Fruit fly (Drosophila melanogaster): ENCODE data around the gene CG18581.

Gene CG18581

DNA sequence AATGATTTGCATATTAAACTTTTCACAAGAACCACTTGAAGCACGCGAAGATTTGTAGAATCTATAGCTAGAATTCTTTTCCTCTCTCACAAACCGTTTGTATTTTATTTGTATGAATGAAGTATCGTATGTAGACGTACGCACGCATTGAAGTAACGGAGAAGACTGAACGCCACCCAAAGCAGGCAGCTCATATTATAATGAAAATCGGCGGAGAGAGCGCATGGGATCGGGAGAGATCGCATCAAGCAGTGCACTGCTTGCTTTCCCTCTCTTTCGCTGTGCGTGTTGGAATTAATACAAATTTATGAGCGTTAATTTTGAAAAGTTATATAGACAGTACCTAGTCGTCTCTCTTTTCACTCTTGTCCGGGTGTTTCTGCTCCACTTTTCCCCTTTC, 29.3 kb upstream of the CG18581 start:
- TF ChIP-seq Vsx2 (GFP tag; optimal IDR thresholded peaks at IDR 0.05; ENCODE audit: partially characterized antibody) (peak; percentile 9), CG9705 (GFP tag; optimal IDR thresholded peaks at IDR 0.05) (no peak), usp (GFP tag; optimal IDR thresholded peaks at IDR 0.05) (no peak), foxo (GFP tag; optimal IDR thresholded peaks at IDR 0.05) (no peak), sage (GFP tag; optimal IDR thresholded peaks at IDR 0.05) (no peak), pan (optimal IDR thresholded peaks at IDR 0.05) (no peak), fru (GFP tag; optimal IDR thresholded peaks at IDR 0.05) (peak; percentile 60), rgr (GFP tag; optimal IDR thresholded peaks at IDR 0.05) (no peak), br (GFP tag; optimal IDR thresholded peaks at IDR 0.05) (no peak), N (GFP tag; optimal IDR thresholded peaks at IDR 0.05) (no peak), dl (GFP tag; optimal IDR thresholded peaks at IDR 0.05; ENCODE audit: insufficient read depth in 1 of 2, partially characterized antibody in 2 of 2) (peak in 1 of 2 experiments; percentile 35), Myc (optimal IDR thresholded peaks at IDR 0.05) (peak; percentile 5), Dif (GFP tag; optimal IDR thresholded peaks at IDR 0.05; ENCODE audit: partially characterized antibody) (peak; percentile 65)

DNA sequence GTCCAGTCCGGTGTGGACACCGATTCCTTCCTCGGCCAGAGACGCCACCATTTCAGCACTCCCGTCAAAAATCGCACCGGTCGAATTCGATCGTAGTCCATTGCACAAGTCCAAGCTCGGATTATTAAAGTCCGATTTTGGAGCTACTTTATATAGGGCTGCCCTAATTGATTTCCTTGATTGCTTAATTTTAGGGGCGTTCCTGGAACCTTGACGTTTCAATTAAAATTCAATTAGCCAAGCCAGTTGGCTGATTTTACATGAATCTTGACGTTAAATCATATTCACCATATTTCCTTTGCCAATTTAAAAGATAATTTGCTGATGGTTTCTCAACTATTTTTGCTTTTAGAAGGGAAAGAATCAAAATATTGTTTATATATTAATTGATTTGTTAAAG, 28.3 kb upstream of the CG18581 start, which contains the start of gene Or71a:
TSS of gene Or71a (minus strand) at position 101 of the 400 bp plus-strand sequence.
- no peak for TF ChIP-seq CG9705 (GFP tag; optimal IDR thresholded peaks at IDR 0.05)
- no peak for TF ChIP-seq Dfd (GFP tag; optimal IDR thresholded peaks at IDR 0.05)
- no peak for TF ChIP-seq rgr (GFP tag; optimal IDR thresholded peaks at IDR 0.05)
- no peak for TF ChIP-seq Rel (GFP tag; optimal IDR thresholded peaks at IDR 0.05)
- TF ChIP-seq Rel (tag; optimal IDR thresholded peaks at IDR 0.05): no peak
- TF ChIP-seq pan (optimal IDR thresholded peaks at IDR 0.05): no peak
- no peak for TF ChIP-seq Jra (GFP tag; optimal IDR thresholded peaks at IDR 0.05)
- no peak for TF ChIP-seq Hr83 (GFP tag; optimal IDR thresholded peaks at IDR 0.05; ENCODE audit: poor library complexity, severe bottlenecking)

DNA sequence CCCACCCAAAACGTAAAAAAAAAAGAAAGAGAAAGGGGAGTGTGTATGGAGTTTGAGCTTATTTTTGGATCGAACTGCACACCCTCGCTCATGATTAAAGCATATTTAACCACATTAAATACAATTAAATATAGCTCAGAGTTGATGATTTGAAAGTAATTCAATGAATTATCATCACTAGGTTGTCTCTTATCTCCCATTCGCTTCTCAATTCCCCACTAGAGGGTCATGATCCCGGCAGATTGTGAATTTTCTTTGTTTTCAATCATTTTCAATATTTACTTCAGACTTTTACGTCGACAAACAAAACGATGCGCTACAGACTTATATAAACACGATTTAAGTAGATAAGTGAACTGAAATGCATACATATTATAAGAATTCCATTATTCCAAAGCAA, 26.4 kb upstream of the CG18581 start:
- no peak for TF ChIP-seq CrebA (GFP tag; optimal IDR thresholded peaks at IDR 0.05; ENCODE audit: borderline replicate concordance)
- no peak for TF ChIP-seq br (GFP tag; optimal IDR thresholded peaks at IDR 0.05)
- no peak for TF ChIP-seq OdsH (GFP tag; optimal IDR thresholded peaks at IDR 0.05)
- TF ChIP-seq Sp1 (GFP tag; optimal IDR thresholded peaks at IDR 0.05): no peak
- no peak for TF ChIP-seq dmrt93B (GFP tag; optimal IDR thresholded peaks at IDR 0.05)
- no peak for TF ChIP-seq Dfd (GFP tag; optimal IDR thresholded peaks at IDR 0.05)
- no peak for TF ChIP-seq tai (GFP tag; optimal IDR thresholded peaks at IDR 0.05)
- no peak for TF ChIP-seq Dif (GFP tag; optimal IDR thresholded peaks at IDR 0.05; ENCODE audit: partially characterized antibody)
- no peak for TF ChIP-seq fru (GFP tag; optimal IDR thresholded peaks at IDR 0.05)
- TF ChIP-seq Rel (GFP tag; optimal IDR thresholded peaks at IDR 0.05): no peak
- TF ChIP-seq Rel (tag; optimal IDR thresholded peaks at IDR 0.05): no peak
- TF ChIP-seq sage (GFP tag; optimal IDR thresholded peaks at IDR 0.05): no peak

DNA sequence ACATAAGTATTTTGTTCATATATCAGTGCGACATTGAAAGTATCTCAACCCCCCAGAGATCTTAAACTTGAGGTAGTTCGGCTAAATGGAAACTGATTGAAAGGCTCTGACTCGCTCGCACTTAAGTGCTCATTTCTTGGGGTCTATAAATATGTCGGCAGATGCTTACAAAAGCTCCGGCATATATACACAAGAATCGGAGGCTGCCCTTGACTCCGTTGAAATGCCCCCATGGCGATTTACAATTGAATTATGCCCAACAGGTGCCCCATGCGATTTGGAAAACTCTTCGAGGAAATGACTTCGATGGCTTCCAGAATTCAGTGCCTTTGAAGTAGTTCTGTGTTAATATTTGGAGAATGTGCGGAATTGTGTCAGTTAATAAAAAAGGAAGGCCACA, 23.7 kb upstream of the CG18581 start:
- TF ChIP-seq psq (GFP tag; optimal IDR thresholded peaks at IDR 0.05) (no peak), Sp1 (GFP tag; optimal IDR thresholded peaks at IDR 0.05) (no peak), br (GFP tag; optimal IDR thresholded peaks at IDR 0.05) (no peak)

DNA sequence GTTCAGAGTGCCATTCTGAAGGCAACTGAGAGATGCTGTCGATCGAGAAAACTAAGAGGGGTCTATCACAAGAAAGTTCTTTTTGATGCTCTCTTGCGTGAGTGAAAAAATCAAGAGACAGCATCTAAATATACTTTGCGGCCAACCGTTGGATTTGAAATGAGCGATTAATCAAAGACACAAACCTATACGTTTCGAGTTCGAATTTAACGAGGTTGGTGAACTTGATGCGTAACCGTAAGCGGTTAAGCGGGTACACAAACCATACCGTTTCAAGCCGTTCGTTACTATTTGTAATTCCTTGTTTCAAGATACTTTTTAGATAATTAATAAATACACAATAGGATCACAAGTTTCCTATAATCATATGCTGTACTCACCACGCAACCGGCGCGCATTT, 22.1 kb upstream of the CG18581 start:
- TF ChIP-seq Myc (optimal IDR thresholded peaks at IDR 0.05) (peak; percentile 84), pan (optimal IDR thresholded peaks at IDR 0.05) (no peak)

DNA sequence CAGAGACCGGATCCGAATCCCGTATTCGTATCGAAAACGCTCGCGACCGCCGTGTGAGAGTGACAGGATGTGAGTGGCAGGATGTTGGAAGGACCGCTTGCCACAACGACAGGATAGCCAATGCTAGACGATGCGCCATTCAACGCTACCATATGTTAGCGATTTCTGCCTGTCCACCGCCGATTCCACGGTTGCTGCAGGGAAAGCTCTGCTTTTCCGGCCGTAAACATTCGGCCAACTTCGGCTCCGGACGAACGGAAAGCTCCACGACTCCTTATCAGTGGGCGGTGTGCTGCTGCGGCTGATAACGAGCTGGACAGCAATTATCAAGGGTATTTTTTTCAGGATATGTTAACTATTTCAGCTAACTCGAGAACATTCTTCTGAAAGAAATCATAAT, 14.9 kb upstream of the CG18581 start, which contains the start of gene Sytbeta:
TSS of gene Sytbeta (minus strand) at position 101 of the 400 bp plus-strand sequence.
- TF ChIP-seq Dif (GFP tag; optimal IDR thresholded peaks at IDR 0.05; ENCODE audit: partially characterized antibody): no peak
- TF ChIP-seq dsf (GFP tag; optimal IDR thresholded peaks at IDR 0.05; ENCODE audit: borderline replicate concordance): no peak
- no peak for TF ChIP-seq rgr (GFP tag; optimal IDR thresholded peaks at IDR 0.05)
- no peak for TF ChIP-seq GATAd (GFP tag; optimal IDR thresholded peaks at IDR 0.05)
- TF ChIP-seq psq (GFP tag; optimal IDR thresholded peaks at IDR 0.05): no peak
- TF ChIP-seq fru (GFP tag; optimal IDR thresholded peaks at IDR 0.05): no peak
- TF ChIP-seq jim (GFP tag; optimal IDR thresholded peaks at IDR 0.05): no peak
- TF ChIP-seq tai (GFP tag; optimal IDR thresholded peaks at IDR 0.05): no peak
- no peak for TF ChIP-seq Dfd (GFP tag; optimal IDR thresholded peaks at IDR 0.05)
- no peak for TF ChIP-seq Hr78 (GFP tag; optimal IDR thresholded peaks at IDR 0.05)
- TF ChIP-seq h (GFP tag; optimal IDR thresholded peaks at IDR 0.05): no peak
- TF ChIP-seq OdsH (GFP tag; optimal IDR thresholded peaks at IDR 0.05): no peak

Data from whole organism, wandering third instar larva.